Comparison of ENCODE assay signal across 6 fruit fly cellular contexts in genomic region chrX:2125527-2126088, dm6.
TF ChIP-seq lines count a peak whose summit lies in the region.

No protein-coding gene starts in this region.

- TF ChIP-seq CTCF in whole organism, embryonic (GFP tag; optimal IDR thresholded peaks at IDR 0.05; lab: Kevin White, UChicago) = no peak

TF ChIP-seq in whole organism, 6 proteins besides CTCF, POLR2A, EP300 and RAD21:
- TF ChIP-seq pan (optimal IDR thresholded peaks at IDR 0.05; lab: Kevin White, UChicago) (no peak), CG8478 (optimal IDR thresholded peaks at IDR 0.05; lab: Kevin White, UChicago) (peak; percentile 10)

TF ChIP-seq in whole organism, adult, 20 proteins besides CTCF, POLR2A, EP300 and RAD21 (continues in another document):
- TF ChIP-seq Hr96 (GFP tag; optimal IDR thresholded peaks at IDR 0.05; lab: Kevin White, UChicago) = no peak
- TF ChIP-seq CG12768 (GFP tag; optimal IDR thresholded peaks at IDR 0.05; lab: Kevin White, UChicago) = no peak
- TF ChIP-seq bab1 (GFP tag; optimal IDR thresholded peaks at IDR 0.05; lab: Kevin White, UChicago) = no peak
- no peak for TF ChIP-seq Clk (GFP tag; optimal IDR thresholded peaks at IDR 0.05; lab: Kevin White, UChicago)
- TF ChIP-seq pad (GFP tag; optimal IDR thresholded peaks at IDR 0.05; lab: Kevin White, UChicago) = peak; percentile 75
- no peak for TF ChIP-seq cnc (optimal IDR thresholded peaks at IDR 0.05; lab: Kevin White, UChicago)
- TF ChIP-seq CG5204 (GFP tag; optimal IDR thresholded peaks at IDR 0.05; lab: Kevin White, UChicago) = no peak
- TF ChIP-seq toe (GFP tag; optimal IDR thresholded peaks at IDR 0.05; lab: Kevin White, UChicago) = no peak
- TF ChIP-seq CG33017 (tag; optimal IDR thresholded peaks at IDR 0.05; lab: Kevin White, UChicago) = no peak
- TF ChIP-seq CG11617 (GFP tag; optimal IDR thresholded peaks at IDR 0.05; lab: Kevin White, UChicago) = no peak
- TF ChIP-seq Mnt (GFP tag; optimal IDR thresholded peaks at IDR 0.05; lab: Kevin White, UChicago) = no peak
- peak; percentile 25 for TF ChIP-seq ovo (GFP tag; optimal IDR thresholded peaks at IDR 0.05; lab: Kevin White, UChicago)
- no peak for TF ChIP-seq Crg-1 (GFP tag; optimal IDR thresholded peaks at IDR 0.05; lab: Kevin White, UChicago)
- TF ChIP-seq CG7101 (tag; optimal IDR thresholded peaks at IDR 0.05; lab: Kevin White, UChicago) = no peak
- no peak for TF ChIP-seq kay (GFP tag; lab: Kevin White, UChicago; ENCODE audit: borderline replicate concordance)
- peak; percentile 17 for TF ChIP-seq cic (GFP tag; optimal IDR thresholded peaks at IDR 0.05; lab: Kevin White, UChicago)
- peak; percentile 21 for TF ChIP-seq CG14711 (tag; optimal IDR thresholded peaks at IDR 0.05; lab: Kevin White, UChicago)
- TF ChIP-seq CG7045 (GFP tag; optimal IDR thresholded peaks at IDR 0.05; lab: Kevin White, UChicago) = no peak
- no peak for TF ChIP-seq CG1620 (GFP tag; optimal IDR thresholded peaks at IDR 0.05; lab: Kevin White, UChicago)

TF ChIP-seq in whole organism, embryonic, 481 proteins besides CTCF, POLR2A, EP300 and RAD21 (continues in another document):
- TF ChIP-seq CoRest (tag; optimal IDR thresholded peaks at IDR 0.05; lab: Kevin White, UChicago) (peak; percentile 41), pan (optimal IDR thresholded peaks at IDR 0.05; lab: Kevin White, UChicago) (no peak), pan (GFP tag; optimal IDR thresholded peaks at IDR 0.05 in 1 of 2, IDR thresholded peaks at IDR 0.05 in 1 of 2) (peak in 1 of 2 experiments; percentile 12), CG12744 (GFP tag; optimal IDR thresholded peaks at IDR 0.05; lab: Kevin White, UChicago) (no peak), Med (GFP tag; lab: Kevin White, UChicago) (peak; percentile 62), kni (GFP tag; optimal IDR thresholded peaks at IDR 0.05; lab: Kevin White, UChicago) (peak; percentile 35), HmgZ (tag; optimal IDR thresholded peaks at IDR 0.05; lab: Kevin White, UChicago) (peak; percentile 60), cg (GFP tag; optimal IDR thresholded peaks at IDR 0.05; lab: Kevin White, UChicago) (peak; percentile 69), CG8478 (optimal IDR thresholded peaks at IDR 0.05; lab: Kevin White, UChicago) (peak; percentile 34), tna (GFP tag; IDR thresholded peaks at IDR 0.05; lab: Robert Waterston, UW; ENCODE audit: partially characterized antibody) (no peak), Nf-YB (GFP tag; optimal IDR thresholded peaks at IDR 0.05; lab: Kevin White, UChicago) (peak; percentile 99), zen (tag; optimal IDR thresholded peaks at IDR 0.05; lab: Kevin White, UChicago) (peak; percentile 31), CG12659 (GFP tag; optimal IDR thresholded peaks at IDR 0.05; lab: Kevin White, UChicago) (no peak), CG32767 (GFP tag; IDR thresholded peaks at IDR 0.05; lab: Robert Waterston, UW) (peak; percentile 72), Pdp1 (GFP tag; optimal IDR thresholded peaks at IDR 0.05; lab: Kevin White, UChicago) (no peak), Nf-YC (tag; optimal IDR thresholded peaks at IDR 0.05; lab: Kevin White, UChicago) (peak; percentile 99), sqz (GFP tag; optimal IDR thresholded peaks at IDR 0.05; lab: Kevin White, UChicago) (peak; percentile 46), mirr (GFP tag; optimal IDR thresholded peaks at IDR 0.05; lab: Kevin White, UChicago) (peak; percentile 7)

TF ChIP-seq in whole organism, prepupa, 60 proteins besides CTCF, POLR2A, EP300 and RAD21:
- TF ChIP-seq ss (GFP tag; optimal IDR thresholded peaks at IDR 0.05; lab: Kevin White, UChicago) = peak in 1 of 2 experiments; percentile 2
- TF ChIP-seq CG3919 (GFP tag; optimal IDR thresholded peaks at IDR 0.05; lab: Kevin White, UChicago) = no peak
- peak; percentile 15; the same call in 1 of the 3 replicates for TF ChIP-seq CG6163 (GFP tag; IDR thresholded peaks at IDR 0.05; lab: Robert Waterston, UW)
- peak; percentile 30 for TF ChIP-seq Eip78C (GFP tag; lab: Kevin White, UChicago)
- TF ChIP-seq dsx (GFP tag; optimal IDR thresholded peaks at IDR 0.05; lab: Kevin White, UChicago; ENCODE audit: poor library complexity, severe bottlenecking) = peak; percentile 92
- 0 out of 3 replicates have a peak, but pooled peaks have one; percentile 13 for TF ChIP-seq CG8119 (GFP tag; IDR thresholded peaks at IDR 0.05; lab: Robert Waterston, UW)
- peak; percentile 50; the same call in 1 of the 3 replicates for TF ChIP-seq eg (GFP tag; IDR thresholded peaks at IDR 0.05; lab: Robert Waterston, UW)
- no peak for TF ChIP-seq CG10631 (GFP tag; optimal IDR thresholded peaks at IDR 0.05; lab: Kevin White, UChicago)
TF ChIP-seq in whole organism, prepupa: peak in this region for 6.

TF ChIP-seq in whole organism, pupa, 21 proteins besides CTCF, POLR2A, EP300 and RAD21:
- TF ChIP-seq CG34367 (tag; optimal IDR thresholded peaks at IDR 0.05; lab: Kevin White, UChicago) (no peak), CG4496 (GFP tag; IDR thresholded peaks at IDR 0.05; lab: Robert Waterston, UW) (peak; percentile 60; the same call in 1 of the 3 replicates), Ets98B (GFP tag; IDR thresholded peaks at IDR 0.05; lab: Robert Waterston, UW) (peak; percentile 19; the same call in 1 of the 2 replicates), CG12605 (GFP tag; IDR thresholded peaks at IDR 0.05; lab: Robert Waterston, UW) (0 out of 2 replicates have a peak, but pooled peaks have one; percentile 20)

TF ChIP-seq in whole organism, wandering third instar larva, 38 proteins besides CTCF, POLR2A, EP300 and RAD21:
- TF ChIP-seq foxo (GFP tag; optimal IDR thresholded peaks at IDR 0.05; lab: Kevin White, UChicago) (peak in 1 of 2 experiments; percentile 4), Dif (GFP tag; optimal IDR thresholded peaks at IDR 0.05; lab: Kevin White, UChicago; ENCODE audit: partially characterized antibody) (no peak), Myc (optimal IDR thresholded peaks at IDR 0.05; lab: Kevin White, UChicago) (no peak), jim (GFP tag; optimal IDR thresholded peaks at IDR 0.05; lab: Kevin White, UChicago) (no peak), pan (optimal IDR thresholded peaks at IDR 0.05; lab: Kevin White, UChicago) (no peak), dsf (GFP tag; optimal IDR thresholded peaks at IDR 0.05; lab: Kevin White, UChicago; ENCODE audit: borderline replicate concordance) (no peak), CG32264 (GFP tag; optimal IDR thresholded peaks at IDR 0.05; lab: Kevin White, UChicago) (no peak), fru (GFP tag; optimal IDR thresholded peaks at IDR 0.05; lab: Kevin White, UChicago) (no peak), sage (GFP tag; optimal IDR thresholded peaks at IDR 0.05; lab: Kevin White, UChicago) (no peak), Rel (GFP tag; optimal IDR thresholded peaks at IDR 0.05; lab: Kevin White, UChicago) (no peak), Rel (tag; optimal IDR thresholded peaks at IDR 0.05; lab: Kevin White, UChicago) (peak; percentile 10)
